Fruit fly (Drosophila melanogaster) whole organism, embryonic: ENCODE data around the gene Srrm234.

Experiments
- ATbp ChIP-seq: fragments of 200-800 bp; sonication (Bioruptor generic); optimal IDR thresholded peaks from 2 replicates; lab custom pipeline; 2017; ENCODE audit warnings: missing biosample characterization, mild to moderate bottlenecking, missing genetic modification characterization, missing genetic modification reagents
- Blimp-1 ChIP-seq: fragments of 200-800 bp; sonication (Bioruptor generic); optimal IDR thresholded peaks from 3 replicates; lab custom pipeline; 2018; ENCODE audit warnings: missing biosample characterization, missing genetic modification characterization, mild to moderate bottlenecking, moderate library complexity, missing genetic modification reagents
- CG10462 ChIP-seq: fragments of 200-800 bp; sonication (Bioruptor generic); optimal IDR thresholded peaks from 2 replicates; lab custom pipeline; 2016; ENCODE audit warnings: missing biosample characterization, missing genetic modification characterization
- CG10543 ChIP-seq: fragments of 200-800 bp; sonication (Bioruptor generic); optimal IDR thresholded peaks from 3 replicates; lab custom pipeline; 2017; ENCODE audit warnings: missing biosample characterization, mild to moderate bottlenecking, missing genetic modification characterization, moderate library complexity
- CG17328 ChIP-seq: fragments of 200-800 bp; sonication (Bioruptor generic); IDR thresholded peaks from 2 replicates; pipeline ENCODE4 v1.3.6; 2022; ENCODE audit warnings: missing biosample characterization, missing genetic modification characterization
- Dbx ChIP-seq: fragments of 200-800 bp; sonication (Bioruptor generic); IDR thresholded peaks from 3 replicates; pipeline ENCODE4 v1.3.6; 2022; ENCODE audit warnings: missing biosample characterization, missing genetic modification characterization
- Doc2 ChIP-seq: fragments of 200-800 bp; sonication (Bioruptor generic); IDR thresholded peaks from 2 replicates; pipeline ENCODE4 v1.3.6; 2022; ENCODE audit warnings: missing biosample characterization, missing genetic modification characterization
- Kr ChIP-seq: fragments of 200-800 bp; sonication (Bioruptor generic); optimal IDR thresholded peaks from 2 replicates; lab custom pipeline; 2017; ENCODE audit warnings: missing biosample characterization, mild to moderate bottlenecking, missing genetic modification characterization
- btn ChIP-seq: fragments of 200-800 bp; sonication (Bioruptor generic); optimal IDR thresholded peaks from 2 replicates; lab custom pipeline; 2016; ENCODE audit warnings: missing biosample characterization, missing genetic modification characterization

- TF ChIP-seq CG17328 (no peak), CG10543 (no peak), Dbx (GFP tag; lab: Robert Waterston, UW) (no peak), Blimp-1 (GFP tag; lab: Kevin White, UChicago) (no peak), CG10462 (GFP tag; lab: Kevin White, UChicago) (no peak), Doc2 (no peak), btn (GFP tag; lab: Kevin White, UChicago) (no peak), ATbp (no peak), Kr (no peak)
These were observed 27.2 kb downstream of the Srrm234 start, which contains the start of gene nSyb for dm6 chr3L:1637652-1638051.
